Fruit fly (Drosophila melanogaster) whole organism, embryonic: ENCODE measurements around the gene Rpt5.

Source experiments
- Aef1 ChIP-seq: fragments of 200-800 bp; sonication (Bioruptor generic); IDR thresholded peaks from 3 replicates; pipeline ENCODE4 v1.3.6; 2022; ENCODE audit warnings: missing biosample characterization, missing genetic modification characterization
- Atf3 ChIP-seq: fragments of 200-800 bp; sonication (Bioruptor generic); optimal IDR thresholded peaks from 3 replicates; lab custom pipeline; 2016; ENCODE audit warnings: missing biosample characterization, missing genetic modification characterization
- C15 ChIP-seq: fragments of 200-800 bp; sonication (Bioruptor generic); IDR thresholded peaks from 3 replicates; pipeline ENCODE4 v1.3.6; 2022; ENCODE audit warnings: missing biosample characterization, missing genetic modification characterization
- CG11456 ChIP-seq: fragments of 200-800 bp; sonication (Bioruptor generic); IDR thresholded peaks from 3 replicates; pipeline ENCODE4 v1.3.6; 2022; ENCODE audit warnings: missing biosample characterization, missing genetic modification characterization
- CG11560 ChIP-seq: fragments of 200-800 bp; sonication (Bioruptor generic); IDR thresholded peaks from 3 replicates; pipeline ENCODE4 v1.3.6; 2022; ENCODE audit warnings: missing biosample characterization, missing genetic modification characterization
- CG12659 ChIP-seq: fragments of 200-800 bp; sonication (Bioruptor generic); optimal IDR thresholded peaks from 3 replicates; lab custom pipeline; 2017; ENCODE audit warnings: mild to moderate bottlenecking, missing biosample characterization, missing genetic modification reagents, missing genetic modification characterization
- CG14441 ChIP-seq: fragments of 200-800 bp; sonication (Bioruptor generic); IDR thresholded peaks from 2 replicates; pipeline ENCODE4 v1.3.6; 2022; ENCODE audit warnings: missing biosample characterization, missing genetic modification characterization
- CG14860 ChIP-seq: fragments of 200-800 bp; sonication (Bioruptor generic); IDR thresholded peaks from 3 replicates; pipeline ENCODE4 v1.3.6; 2022; ENCODE audit warnings: missing biosample characterization, missing genetic modification characterization; ENCODE audit not compliant: partially characterized antibody
- CG1603 ChIP-seq: fragments of 200-800 bp; sonication (Bioruptor generic); optimal IDR thresholded peaks from 2 replicates; lab custom pipeline; 2019; ENCODE audit warnings: missing biosample characterization, mild to moderate bottlenecking, missing genetic modification characterization, moderate library complexity
- CG16813 ChIP-seq: fragments of 200-800 bp; sonication (Bioruptor generic); IDR thresholded peaks from 3 replicates; pipeline ENCODE4 v1.3.6; 2022; ENCODE audit warnings: missing biosample characterization, missing genetic modification characterization; ENCODE audit not compliant: partially characterized antibody
- CG2199 ChIP-seq: fragments of 200-800 bp; sonication (Bioruptor generic); IDR thresholded peaks from 3 replicates; pipeline ENCODE4 v1.3.6; 2022; ENCODE audit warnings: missing biosample characterization, missing genetic modification characterization
- CG30403 ChIP-seq: fragments of 200-800 bp; sonication (Bioruptor generic); optimal IDR thresholded peaks from 3 replicates; lab custom pipeline; 2016; ENCODE audit warnings: missing biosample characterization, missing genetic modification characterization
- CG32772 ChIP-seq: fragments of 200-800 bp; sonication (Bioruptor generic); IDR thresholded peaks from 2 replicates; pipeline ENCODE4 v1.3.6; 2022; ENCODE audit warnings: missing biosample characterization, missing genetic modification characterization
- CG4424 ChIP-seq: fragments of 200-800 bp; sonication (Bioruptor generic); optimal IDR thresholded peaks from 3 replicates; lab custom pipeline; 2016; ENCODE audit warnings: missing biosample characterization, missing genetic modification characterization
- CG4854 ChIP-seq: fragments of 200-800 bp; sonication (Bioruptor generic); optimal IDR thresholded peaks from 2 replicates; lab custom pipeline; 2016; ENCODE audit warnings: missing biosample characterization, missing genetic modification characterization, inconsistent platforms
- CG7271 ChIP-seq: fragments of 200-800 bp; sonication (Bioruptor generic); optimal IDR thresholded peaks from 2 replicates; lab custom pipeline; 2018; ENCODE audit warnings: missing biosample characterization, mild to moderate bottlenecking, missing genetic modification characterization, moderate library complexity
- CG7963 ChIP-seq: fragments of 200-800 bp; sonication (Bioruptor generic); IDR thresholded peaks from 3 replicates; pipeline ENCODE4 v1.3.6; 2022; ENCODE audit warnings: missing biosample characterization, missing genetic modification characterization; ENCODE audit not compliant: partially characterized antibody
- CG9215 ChIP-seq: fragments of 200-800 bp; sonication (Bioruptor generic); IDR thresholded peaks from 2 replicates; pipeline ENCODE4 v1.3.6; 2022; ENCODE audit warnings: missing biosample characterization, missing genetic modification characterization
- CkIIα-i1 ChIP-seq: fragments of 200-800 bp; sonication (Bioruptor generic); IDR thresholded peaks from 2 replicates; pipeline ENCODE4 v1.3.6; 2022; ENCODE audit warnings: missing biosample characterization, missing genetic modification characterization
- D ChIP-seq, 2 experiments: fragments of 200-800 bp in 1 of 2; fragments of >200 bp in 1 of 2; sonication (Bioruptor generic) in 1 of 2; optimal IDR thresholded peaks; 2 replicates in 1 of 2; 3 replicates in 1 of 2; lab custom pipeline; 2017; ENCODE audit warnings: mild to moderate bottlenecking in 1 of 2, missing biosample characterization in 1 of 2, missing genetic modification characterization in 1 of 2, missing genetic modification reagents in 1 of 2
- Dbx ChIP-seq: fragments of 200-800 bp; sonication (Bioruptor generic); IDR thresholded peaks from 3 replicates; pipeline ENCODE4 v1.3.6; 2022; ENCODE audit warnings: missing biosample characterization, missing genetic modification characterization
- Deaf1 ChIP-seq: fragments of 200-800 bp; optimal IDR thresholded peaks from 3 replicates; lab custom pipeline; 2019; ENCODE audit warnings: missing biosample characterization, mild to moderate bottlenecking, missing genetic modification characterization, moderate library complexity
- HHEX ChIP-seq: fragments of 200-800 bp; sonication (Bioruptor generic); optimal IDR thresholded peaks from 3 replicates; lab custom pipeline; 2017; ENCODE audit warnings: missing biosample characterization, mild to moderate bottlenecking, missing genetic modification characterization, missing genetic modification reagents
- HLH4C ChIP-seq: fragments of 200-800 bp; sonication (Bioruptor generic); IDR thresholded peaks from 3 replicates; pipeline ENCODE4 v1.3.6; 2022; ENCODE audit warnings: missing biosample characterization, missing genetic modification characterization; ENCODE audit not compliant: partially characterized antibody
- HLHmδ ChIP-seq: fragments of 200-800 bp; sonication (Bioruptor generic); optimal IDR thresholded peaks from 2 replicates; lab custom pipeline; 2018; ENCODE audit warnings: missing biosample characterization, mild to moderate bottlenecking, missing genetic modification characterization, moderate library complexity
- Mes4 ChIP-seq: fragments of 200-800 bp; sonication (Bioruptor generic); optimal IDR thresholded peaks from 2 replicates; lab custom pipeline; 2016; ENCODE audit warnings: missing biosample characterization, missing genetic modification characterization
- Nf-YB ChIP-seq: fragments of 200-800 bp; sonication (Bioruptor generic); optimal IDR thresholded peaks from 3 replicates; lab custom pipeline; 2019; ENCODE audit warnings: missing biosample characterization, mild to moderate bottlenecking, missing genetic modification characterization, moderate library complexity
- Nf-YC ChIP-seq: fragments of 200-800 bp; optimal IDR thresholded peaks from 3 replicates; lab custom pipeline; 2019; ENCODE audit warnings: missing biosample characterization, mild to moderate bottlenecking, missing genetic modification characterization, moderate library complexity
- Ssrp ChIP-seq: fragments of 200-800 bp; sonication (Bioruptor generic); optimal IDR thresholded peaks from 2 replicates; lab custom pipeline; 2018; ENCODE audit warnings: missing biosample characterization, mild to moderate bottlenecking, missing genetic modification characterization, moderate library complexity
- al ChIP-seq: fragments of 200-800 bp; sonication (Bioruptor generic); IDR thresholded peaks from 2 replicates; pipeline ENCODE4 v1.3.6; 2022; ENCODE audit warnings: missing biosample characterization, missing genetic modification characterization
- ase ChIP-seq: fragments of 200-800 bp; sonication (Bioruptor generic); IDR thresholded peaks from 3 replicates; pipeline ENCODE4 v1.3.6; 2022; ENCODE audit warnings: missing biosample characterization, missing genetic modification characterization
- bbx ChIP-seq: fragments of 200-800 bp; sonication (Bioruptor generic); IDR thresholded peaks from 2 replicates; pipeline ENCODE4 v1.3.6; 2022; ENCODE audit warnings: missing biosample characterization, missing genetic modification characterization; ENCODE audit not compliant: partially characterized antibody
- dimm ChIP-seq: fragments of 200-800 bp; sonication (Bioruptor generic); IDR thresholded peaks from 2 replicates; pipeline ENCODE4 v1.3.6; 2022; ENCODE audit warnings: missing biosample characterization, missing genetic modification characterization
- ftz-f1 ChIP-seq: fragments of 200-800 bp; sonication (Bioruptor generic); optimal IDR thresholded peaks from 2 replicates; lab custom pipeline; 2016; ENCODE audit warnings: missing biosample characterization, missing genetic modification characterization
- gcm2 ChIP-seq: fragments of 200-800 bp; sonication (Bioruptor generic); optimal IDR thresholded peaks from 2 replicates; lab custom pipeline; 2016; ENCODE audit warnings: missing biosample characterization, missing genetic modification characterization
- grau ChIP-seq: fragments of 200-800 bp; optimal IDR thresholded peaks from 3 replicates; lab custom pipeline; 2019; ENCODE audit warnings: missing biosample characterization, mild to moderate bottlenecking, missing genetic modification characterization, moderate library complexity
- her ChIP-seq: fragments of 200-800 bp; sonication (Bioruptor generic); optimal IDR thresholded peaks from 2 replicates; lab custom pipeline; 2016; ENCODE audit warnings: missing biosample characterization, missing genetic modification characterization
- jumu ChIP-seq: fragments of 200-800 bp; sonication (Bioruptor generic); optimal IDR thresholded peaks from 3 replicates; lab custom pipeline; 2016; ENCODE audit warnings: missing biosample characterization, missing genetic modification characterization
- kay ChIP-seq: fragments of 200-800 bp; sonication (Bioruptor generic); optimal IDR thresholded peaks from 2 replicates; lab custom pipeline; 2016; ENCODE audit warnings: missing biosample characterization, missing genetic modification characterization
- lab ChIP-seq: fragments of 200-800 bp; sonication (Bioruptor generic); optimal IDR thresholded peaks from 3 replicates; lab custom pipeline; 2017; ENCODE audit warnings: missing biosample characterization, missing genetic modification characterization, mild to moderate bottlenecking, moderate library complexity, missing genetic modification reagents
- lbe ChIP-seq: fragments of 200-800 bp; sonication (Bioruptor generic); optimal IDR thresholded peaks from 2 replicates; lab custom pipeline; 2016; ENCODE audit warnings: missing biosample characterization, mild to moderate bottlenecking, missing genetic modification characterization
- peb ChIP-seq: fragments of 200-800 bp; sonication (Bioruptor generic); IDR thresholded peaks from 2 replicates; pipeline ENCODE4 v1.3.6; 2022; ENCODE audit warnings: missing biosample characterization, missing genetic modification characterization
- prd ChIP-seq, 3 experiments: fragments of >200 bp in 2 of 3; fragments of 200-800 bp in 1 of 3; sonication (Bioruptor generic) in 1 of 3; optimal IDR thresholded peaks in 2 of 3; IDR thresholded peaks in 1 of 3; 2 replicates in 2 of 3; 3 replicates in 1 of 3; pipeline versions ENCODE4 v1.3.6 to Lab custom; 2017 to 2022; ENCODE audit warnings: missing biosample characterization in 1 of 3, missing genetic modification characterization in 1 of 3
- repo ChIP-seq: fragments of 200-800 bp; sonication (Bioruptor generic); optimal IDR thresholded peaks from 2 replicates; lab custom pipeline; 2016; ENCODE audit warnings: missing biosample characterization, missing genetic modification characterization
- row ChIP-seq: fragments of 200-800 bp; sonication (Bioruptor generic); IDR thresholded peaks from 3 replicates; pipeline ENCODE4 v1.3.6; 2022; ENCODE audit warnings: missing biosample characterization, missing genetic modification characterization
- schlank ChIP-seq: fragments of 200-800 bp; sonication (Bioruptor generic); optimal IDR thresholded peaks from 2 replicates; lab custom pipeline; 2018; ENCODE audit warnings: missing biosample characterization, mild to moderate bottlenecking, missing genetic modification characterization
- sug ChIP-seq: fragments of 200-800 bp; optimal IDR thresholded peaks from 2 replicates; lab custom pipeline; 2019; ENCODE audit warnings: missing biosample characterization, mild to moderate bottlenecking, missing genetic modification characterization, moderate library complexity
- tap ChIP-seq: fragments of 200-800 bp; optimal IDR thresholded peaks from 3 replicates; lab custom pipeline; 2019; ENCODE audit warnings: missing biosample characterization, mild to moderate bottlenecking, missing genetic modification characterization, moderate library complexity
- ttk ChIP-seq: fragments of 200-800 bp; sonication (Bioruptor generic); IDR thresholded peaks from 2 replicates; pipeline ENCODE4 v2.1.2; 2022; ENCODE audit warnings: missing biosample characterization, missing genetic modification characterization
- usp ChIP-seq: fragments of >200 bp; optimal IDR thresholded peaks from 2 replicates; lab custom pipeline; 2017; ENCODE audit warnings: missing biosample characterization, missing genetic modification characterization
- yki ChIP-seq: fragments of >200 bp; optimal IDR thresholded peaks from 3 replicates; lab custom pipeline; 2018

Rpt5 gene

dm6 chr3R:23783961-23784360, 31.3 kb downstream of the Rpt5 start (continued):
- TF ChIP-seq jumu (peak; percentile 68), CG1603 (tag; lab: Kevin White, UChicago) (peak; percentile 61), CG30403 (GFP tag; lab: Kevin White, UChicago) (peak; percentile 70), ase (GFP tag; lab: Robert Waterston, UW) (peak; percentile 73; the same call in 2 of the 3 replicates), bbx (GFP tag; lab: Robert Waterston, UW) (no peak), lbe (GFP tag; lab: Kevin White, UChicago) (no peak), grau (peak; percentile 75), CG7963 (GFP tag; lab: Robert Waterston, UW) (no peak), HLH4C (GFP tag; lab: Robert Waterston, UW) (no peak), CG2199 (GFP tag; lab: Robert Waterston, UW) (peak; percentile 29; the same call in 1 of the 3 replicates), CG7271 (tag; lab: Kevin White, UChicago) (peak; percentile 8), schlank (tag; lab: Kevin White, UChicago) (no peak), sug (tag; lab: Kevin White, UChicago) (no peak), CG16813 (GFP tag; lab: Robert Waterston, UW) (no peak), CG11456 (GFP tag; lab: Robert Waterston, UW) (no peak), Atf3 (GFP tag; lab: Kevin White, UChicago) (peak; percentile 43), CG32772 (peak; percentile 65), dimm (no peak), tap (tag; lab: Kevin White, UChicago) (peak; percentile 45), prd (optimal IDR thresholded peaks at IDR 0.05; lab: Kevin White, UChicago) (no peak), prd (GFP tag; IDR thresholded peaks at IDR 0.05; lab: Robert Waterston, UW) (peak; percentile 74), row (peak; percentile 74), gcm2 (GFP tag; lab: Kevin White, UChicago) (peak; percentile 55), lab (GFP tag; lab: Kevin White, UChicago) (peak; percentile 51), C15 (GFP tag; lab: Robert Waterston, UW) (no peak), CG12659 (GFP tag; lab: Kevin White, UChicago) (peak; percentile 61), ttk (GFP tag; lab: Robert Waterston, UW) (peak; percentile 60), kay (GFP tag; lab: Kevin White, UChicago) (no peak), CkIIα-i1 (GFP tag; lab: Robert Waterston, UW) (no peak), D (optimal IDR thresholded peaks at IDR 0.05; lab: Kevin White, UChicago) (no peak), D (GFP tag; optimal IDR thresholded peaks at IDR 0.05; lab: Kevin White, UChicago) (peak; percentile 88), Mes4 (GFP tag; lab: Kevin White, UChicago) (peak; percentile 41), Nf-YC (tag; lab: Kevin White, UChicago) (no peak), al (GFP tag; lab: Robert Waterston, UW) (no peak), HLHmδ (no peak), Nf-YB (GFP tag; lab: Kevin White, UChicago) (peak; percentile 45), yki (lab: Kevin White, UChicago) (no peak), Deaf1 (peak; percentile 46), HHEX (GFP tag; lab: Kevin White, UChicago) (peak; percentile 47), her (no peak), Ssrp (peak; percentile 89), CG11560 (tag; lab: Robert Waterston, UW) (no peak), CG4854 (GFP tag; lab: Kevin White, UChicago) (peak; percentile 33), Dbx (GFP tag; lab: Robert Waterston, UW) (no peak), CG4424 (GFP tag; lab: Kevin White, UChicago) (peak; percentile 82), CG9215 (GFP tag; lab: Robert Waterston, UW) (0 out of 2 replicates have a peak, but pooled peaks have one; percentile 37), peb (peak; percentile 63), repo (GFP tag; lab: Kevin White, UChicago) (no peak), usp (GFP tag; lab: Kevin White, UChicago) (no peak), CG14860 (no peak), CG14441 (peak; percentile 58), ftz-f1 (GFP tag; lab: Kevin White, UChicago) (no peak), Aef1 (peak; percentile 30; the same call in 1 of the 3 replicates)
